Comparison of ENCODE assay signal across 6 fruit fly cellular contexts in genomic region chr3R:19875118-19875887, dm6.
TF ChIP-seq lines count a peak whose summit lies in the region.

Gene Mrp5, minus strand, starts transcription at chr3R:19875678.

- TF ChIP-seq CTCF in whole organism, embryonic (GFP tag; optimal IDR thresholded peaks at IDR 0.05; lab: Kevin White, UChicago): no peak

TF ChIP-seq in whole organism, 6 proteins besides CTCF, POLR2A, EP300 and RAD21:
- TF ChIP-seq usp (GFP tag; optimal IDR thresholded peaks at IDR 0.05; lab: Kevin White, UChicago) (no peak), Dll (optimal IDR thresholded peaks at IDR 0.05; lab: Kevin White, UChicago) (peak; percentile 75)
TF ChIP-seq in whole organism: peak in this region for 1.

TF ChIP-seq in whole organism, adult, 20 proteins besides CTCF, POLR2A, EP300 and RAD21 (continues in another document):
- TF ChIP-seq CG1620 (GFP tag; optimal IDR thresholded peaks at IDR 0.05; lab: Kevin White, UChicago) (no peak), kay (GFP tag; lab: Kevin White, UChicago; ENCODE audit: borderline replicate concordance) (no peak), Mnt (GFP tag; optimal IDR thresholded peaks at IDR 0.05; lab: Kevin White, UChicago) (no peak), CG12768 (GFP tag; optimal IDR thresholded peaks at IDR 0.05; lab: Kevin White, UChicago) (peak; percentile 56), CG7101 (tag; optimal IDR thresholded peaks at IDR 0.05; lab: Kevin White, UChicago) (no peak), CG11617 (GFP tag; optimal IDR thresholded peaks at IDR 0.05; lab: Kevin White, UChicago) (no peak), Crg-1 (GFP tag; optimal IDR thresholded peaks at IDR 0.05; lab: Kevin White, UChicago) (no peak), pad (GFP tag; optimal IDR thresholded peaks at IDR 0.05; lab: Kevin White, UChicago) (peak; percentile 42), Hr96 (GFP tag; optimal IDR thresholded peaks at IDR 0.05; lab: Kevin White, UChicago) (peak; percentile 30), ovo (GFP tag; optimal IDR thresholded peaks at IDR 0.05; lab: Kevin White, UChicago) (no peak), bab1 (GFP tag; optimal IDR thresholded peaks at IDR 0.05; lab: Kevin White, UChicago) (no peak), cnc (optimal IDR thresholded peaks at IDR 0.05; lab: Kevin White, UChicago) (no peak), CG5204 (GFP tag; optimal IDR thresholded peaks at IDR 0.05; lab: Kevin White, UChicago) (no peak), CG14711 (tag; optimal IDR thresholded peaks at IDR 0.05; lab: Kevin White, UChicago) (no peak), CG7045 (GFP tag; optimal IDR thresholded peaks at IDR 0.05; lab: Kevin White, UChicago) (no peak), cic (GFP tag; optimal IDR thresholded peaks at IDR 0.05; lab: Kevin White, UChicago) (peak; percentile 61), toe (GFP tag; optimal IDR thresholded peaks at IDR 0.05; lab: Kevin White, UChicago) (no peak), CG33017 (tag; optimal IDR thresholded peaks at IDR 0.05; lab: Kevin White, UChicago) (no peak), Clk (GFP tag; optimal IDR thresholded peaks at IDR 0.05; lab: Kevin White, UChicago) (no peak)

TF ChIP-seq in whole organism, embryonic, 481 proteins besides CTCF, POLR2A, EP300 and RAD21 (continues in another document):
- no peak for TF ChIP-seq CG16779 (GFP tag; IDR thresholded peaks at IDR 0.05; lab: Robert Waterston, UW)
- TF ChIP-seq pita (GFP tag; optimal IDR thresholded peaks at IDR 0.05; lab: Kevin White, UChicago): no peak
- TF ChIP-seq fd64A (GFP tag; optimal IDR thresholded peaks at IDR 0.05; lab: Kevin White, UChicago): peak; percentile 29
- no peak; the same call in 1 of the 2 replicates for TF ChIP-seq vvl (GFP tag; IDR thresholded peaks at IDR 0.05; lab: Robert Waterston, UW)
- no peak for TF ChIP-seq zen (tag; optimal IDR thresholded peaks at IDR 0.05; lab: Kevin White, UChicago)
- TF ChIP-seq CoRest (tag; optimal IDR thresholded peaks at IDR 0.05; lab: Kevin White, UChicago): peak; percentile 22
- TF ChIP-seq CG10979 (tag; optimal IDR thresholded peaks at IDR 0.05; lab: Kevin White, UChicago): peak; percentile 20
- TF ChIP-seq D (optimal IDR thresholded peaks at IDR 0.05; lab: Kevin White, UChicago): no peak
- peak; percentile 25 for TF ChIP-seq D (GFP tag; optimal IDR thresholded peaks at IDR 0.05; lab: Kevin White, UChicago)
- TF ChIP-seq salm (tag; optimal IDR thresholded peaks at IDR 0.05; lab: Kevin White, UChicago): no peak
- TF ChIP-seq tin (GFP tag; optimal IDR thresholded peaks at IDR 0.05; lab: Kevin White, UChicago): peak; percentile 32
- TF ChIP-seq CG31388 (GFP tag; optimal IDR thresholded peaks at IDR 0.05; lab: Kevin White, UChicago): no peak
- TF ChIP-seq Bteb2 (GFP tag; optimal IDR thresholded peaks at IDR 0.05; lab: Kevin White, UChicago): peak; percentile 11
- TF ChIP-seq sug (tag; optimal IDR thresholded peaks at IDR 0.05; lab: Kevin White, UChicago): no peak
- TF ChIP-seq pum (GFP tag; optimal IDR thresholded peaks at IDR 0.05; lab: Kevin White, UChicago): no peak
- peak; percentile 61; the same call in 2 of the 3 replicates for TF ChIP-seq Optix (GFP tag; IDR thresholded peaks at IDR 0.05; lab: Robert Waterston, UW)
- TF ChIP-seq CG12071 (GFP tag; optimal IDR thresholded peaks at IDR 0.05; lab: Kevin White, UChicago): no peak
- no peak for TF ChIP-seq Hey (tag; optimal IDR thresholded peaks at IDR 0.05; lab: Kevin White, UChicago)
- no peak for TF ChIP-seq CG9727 (GFP tag; optimal IDR thresholded peaks at IDR 0.05; lab: Kevin White, UChicago)

TF ChIP-seq in whole organism, prepupa, 60 proteins besides CTCF, POLR2A, EP300 and RAD21 (continues in another document):
- TF ChIP-seq topi (GFP tag; optimal IDR thresholded peaks at IDR 0.05; lab: Kevin White, UChicago) (no peak), vri (GFP tag; optimal IDR thresholded peaks at IDR 0.05; lab: Kevin White, UChicago) (peak; percentile 23), Eip93F (GFP tag; optimal IDR thresholded peaks at IDR 0.05; lab: Kevin White, UChicago) (no peak), CG32006 (GFP tag; optimal IDR thresholded peaks at IDR 0.05; lab: Kevin White, UChicago) (no peak), spab (GFP tag; optimal IDR thresholded peaks at IDR 0.05; lab: Kevin White, UChicago) (no peak), CG4318 (GFP tag; optimal IDR thresholded peaks at IDR 0.05; lab: Kevin White, UChicago) (no peak), Hr39 (GFP tag; optimal IDR thresholded peaks at IDR 0.05; lab: Kevin White, UChicago) (peak; percentile 36), Hr38 (GFP tag; optimal IDR thresholded peaks at IDR 0.05; lab: Kevin White, UChicago) (no peak), Sox14 (GFP tag; optimal IDR thresholded peaks at IDR 0.05; lab: Kevin White, UChicago) (peak; percentile 58), CG11762 (GFP tag; optimal IDR thresholded peaks at IDR 0.05; lab: Kevin White, UChicago; ENCODE audit: insufficient read depth) (no peak), acj6 (GFP tag; optimal IDR thresholded peaks at IDR 0.05; lab: Kevin White, UChicago) (peak; percentile 26), dac (GFP tag; optimal IDR thresholded peaks at IDR 0.05; lab: Kevin White, UChicago) (no peak), achi (GFP tag; optimal IDR thresholded peaks at IDR 0.05; lab: Kevin White, UChicago) (peak; percentile 82), CG16779 (tag; optimal IDR thresholded peaks at IDR 0.05; lab: Kevin White, UChicago) (peak; percentile 20), CG11294 (GFP tag; IDR thresholded peaks at IDR 0.05; lab: Robert Waterston, UW) (no peak), CG11902 (GFP tag; optimal IDR thresholded peaks at IDR 0.05; lab: Kevin White, UChicago) (no peak), lz (GFP tag; optimal IDR thresholded peaks at IDR 0.05; lab: Kevin White, UChicago) (peak; percentile 23), Ets96B (tag; optimal IDR thresholded peaks at IDR 0.05; lab: Kevin White, UChicago) (no peak), fd85E (GFP tag; optimal IDR thresholded peaks at IDR 0.05; lab: Kevin White, UChicago) (no peak)

TF ChIP-seq in whole organism, pupa, 21 proteins besides CTCF, POLR2A, EP300 and RAD21:
- TF ChIP-seq CG9948 (tag; optimal IDR thresholded peaks at IDR 0.05; lab: Kevin White, UChicago) (no peak), Ets98B (GFP tag; IDR thresholded peaks at IDR 0.05; lab: Robert Waterston, UW) (no peak), CG14655 (GFP tag; optimal IDR thresholded peaks at IDR 0.05; lab: Kevin White, UChicago) (no peak), D1 (tag; optimal IDR thresholded peaks at IDR 0.05; lab: Kevin White, UChicago) (no peak), Snoo (tag; optimal IDR thresholded peaks at IDR 0.05; lab: Kevin White, UChicago) (peak; percentile 21), CG13204 (GFP tag; optimal IDR thresholded peaks at IDR 0.05; lab: Kevin White, UChicago) (peak; percentile 40), Pif1B (GFP tag; optimal IDR thresholded peaks at IDR 0.05; lab: Kevin White, UChicago) (peak; percentile 46), CG10348 (GFP tag; IDR thresholded peaks at IDR 0.05; lab: Robert Waterston, UW) (no peak), CG15710 (tag; optimal IDR thresholded peaks at IDR 0.05; lab: Kevin White, UChicago) (peak; percentile 12), CG12605 (GFP tag; IDR thresholded peaks at IDR 0.05; lab: Robert Waterston, UW) (no peak), Pif1A (GFP tag; optimal IDR thresholded peaks at IDR 0.05; lab: Kevin White, UChicago) (peak; percentile 23), rn (GFP tag; IDR thresholded peaks at IDR 0.05; lab: Robert Waterston, UW) (no peak), CG17806 (tag; optimal IDR thresholded peaks at IDR 0.05; lab: Kevin White, UChicago) (peak; percentile 19), CG8301 (tag; optimal IDR thresholded peaks at IDR 0.05; lab: Kevin White, UChicago) (peak; percentile 36), CG8159 (tag; optimal IDR thresholded peaks at IDR 0.05; lab: Kevin White, UChicago) (peak; percentile 36), EcR (GFP tag; optimal IDR thresholded peaks at IDR 0.05; lab: Kevin White, UChicago) (peak; percentile 58), CG34367 (tag; optimal IDR thresholded peaks at IDR 0.05; lab: Kevin White, UChicago) (no peak), fd96Ca (GFP tag; IDR thresholded peaks at IDR 0.05; lab: Robert Waterston, UW) (peak; percentile 51; the same call in 1 of the 3 replicates), CG32121 (GFP tag; IDR thresholded peaks at IDR 0.05; lab: Robert Waterston, UW) (no peak), CG4496 (GFP tag; IDR thresholded peaks at IDR 0.05; lab: Robert Waterston, UW) (peak; percentile 80), gl (tag; optimal IDR thresholded peaks at IDR 0.05; lab: Kevin White, UChicago) (peak; percentile 60)

TF ChIP-seq in whole organism, wandering third instar larva, 38 proteins besides CTCF, POLR2A, EP300 and RAD21:
- peak; percentile 74 for TF ChIP-seq Dif (GFP tag; optimal IDR thresholded peaks at IDR 0.05; lab: Kevin White, UChicago; ENCODE audit: partially characterized antibody)
- no peak for TF ChIP-seq Abd-B (GFP tag; optimal IDR thresholded peaks at IDR 0.05; lab: Kevin White, UChicago)
- TF ChIP-seq Hr78 (GFP tag; optimal IDR thresholded peaks at IDR 0.05; lab: Kevin White, UChicago): no peak
- TF ChIP-seq usp (GFP tag; optimal IDR thresholded peaks at IDR 0.05; lab: Kevin White, UChicago): no peak
- peak; percentile 23 for TF ChIP-seq fru (GFP tag; optimal IDR thresholded peaks at IDR 0.05; lab: Kevin White, UChicago)
- TF ChIP-seq dl (GFP tag; optimal IDR thresholded peaks at IDR 0.05; lab: Kevin White, UChicago; ENCODE audit: insufficient read depth in 1 of 2, partially characterized antibody in 2 of 2): peak in 1 of 2 experiments; percentile 83
- peak; percentile 60 for TF ChIP-seq h (GFP tag; optimal IDR thresholded peaks at IDR 0.05; lab: Kevin White, UChicago)
- peak in 1 of 2 experiments; percentile 13 for TF ChIP-seq foxo (GFP tag; optimal IDR thresholded peaks at IDR 0.05; lab: Kevin White, UChicago)
- TF ChIP-seq Dfd (GFP tag; optimal IDR thresholded peaks at IDR 0.05; lab: Kevin White, UChicago): no peak
- peak; percentile 12 for TF ChIP-seq br (GFP tag; optimal IDR thresholded peaks at IDR 0.05; lab: Kevin White, UChicago)
- TF ChIP-seq sv (GFP tag; optimal IDR thresholded peaks at IDR 0.05; lab: Kevin White, UChicago): no peak
- TF ChIP-seq rgr (GFP tag; optimal IDR thresholded peaks at IDR 0.05; lab: Kevin White, UChicago): no peak
- no peak for TF ChIP-seq sage (GFP tag; optimal IDR thresholded peaks at IDR 0.05; lab: Kevin White, UChicago)
- TF ChIP-seq psq (GFP tag; optimal IDR thresholded peaks at IDR 0.05; lab: Kevin White, UChicago): peak; percentile 82
- TF ChIP-seq Rel (GFP tag; optimal IDR thresholded peaks at IDR 0.05; lab: Kevin White, UChicago): no peak
- TF ChIP-seq Rel (tag; optimal IDR thresholded peaks at IDR 0.05; lab: Kevin White, UChicago): no peak
- TF ChIP-seq N (GFP tag; optimal IDR thresholded peaks at IDR 0.05; lab: Kevin White, UChicago): no peak
- peak; percentile 71 for TF ChIP-seq Hr83 (GFP tag; optimal IDR thresholded peaks at IDR 0.05; lab: Kevin White, UChicago; ENCODE audit: poor library complexity, severe bottlenecking)
